Fruit fly (Drosophila melanogaster) whole organism, pupa: ENCODE data around the gene Crag.

ENCODE experiments used
- CG8159 ChIP-seq: fragments of 200-800 bp; sonication (Bioruptor generic); optimal IDR thresholded peaks from 3 replicates; lab custom pipeline; 2018; ENCODE audit warnings: missing biosample characterization, mild to moderate bottlenecking, missing genetic modification characterization, moderate library complexity
- D1 ChIP-seq: fragments of 200-800 bp; sonication (Bioruptor generic); optimal IDR thresholded peaks from 2 replicates; lab custom pipeline; 2018; ENCODE audit warnings: missing biosample characterization, mild to moderate bottlenecking, missing genetic modification characterization, moderate library complexity
- rn ChIP-seq: fragments of 200-800 bp; sonication (Bioruptor generic); IDR thresholded peaks from 2 replicates; pipeline ENCODE4 v1.3.6; 2022; ENCODE audit warnings: missing biosample characterization, missing genetic modification characterization

DNA sequence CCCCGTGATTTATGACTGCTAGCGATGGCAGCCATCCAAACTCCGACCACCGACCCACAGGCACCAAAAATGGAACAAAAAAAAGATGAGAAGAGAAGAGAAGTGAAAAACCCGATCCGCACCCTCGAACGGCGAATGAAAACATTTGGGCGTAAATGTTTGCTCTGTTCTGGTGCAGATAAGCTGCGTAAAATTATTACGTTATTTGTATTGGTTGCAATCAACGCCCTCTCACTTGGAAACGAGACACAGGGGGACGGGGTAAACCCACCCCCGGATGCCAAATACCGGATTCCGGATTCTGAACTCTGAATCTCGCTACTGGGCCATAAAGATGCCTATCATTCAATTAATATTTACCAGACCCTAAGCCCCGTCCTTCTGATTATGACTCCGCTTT is 45.2 kb downstream of the Crag start:
- no peak for TF ChIP-seq D1 (tag; lab: Kevin White, UChicago)
- no peak for TF ChIP-seq CG8159 (tag; lab: Kevin White, UChicago)
- TF ChIP-seq rn: no peak
